Fruit fly (Drosophila melanogaster) whole organism, prepupa: ENCODE measurements around the gene Ae2.

Experiments used
- CG3919 ChIP-seq: fragments of 200-800 bp; sonication (Bioruptor generic); optimal IDR thresholded peaks from 3 replicates; lab custom pipeline; 2016; ENCODE audit warnings: missing biosample characterization, missing genetic modification characterization
- CG6163 ChIP-seq: fragments of 200-800 bp; sonication (Bioruptor generic); IDR thresholded peaks from 3 replicates; pipeline ENCODE4 v1.3.6; 2022; ENCODE audit warnings: missing biosample characterization, missing genetic modification characterization
- CG6276 ChIP-seq: fragments of 200-800 bp; sonication (Bioruptor generic); optimal IDR thresholded peaks from 2 replicates; lab custom pipeline; 2017; ENCODE audit warnings: missing biosample characterization, mild to moderate bottlenecking, missing genetic modification characterization
- CG6854 ChIP-seq: fragments of 200-800 bp; sonication (Bioruptor generic); optimal IDR thresholded peaks from 2 replicates; lab custom pipeline; 2017; ENCODE audit warnings: missing biosample characterization, mild to moderate bottlenecking, missing genetic modification characterization
- Eip75B ChIP-seq: fragments of 200-800 bp; sonication (Bioruptor generic); optimal IDR thresholded peaks from 3 replicates; lab custom pipeline; 2016; ENCODE audit warnings: missing biosample characterization, missing genetic modification characterization
- Eip93F ChIP-seq: fragments of 200-800 bp; sonication (Bioruptor generic); optimal IDR thresholded peaks from 2 replicates; lab custom pipeline; 2016; ENCODE audit warnings: missing biosample characterization, mild to moderate bottlenecking, missing genetic modification characterization
- Met ChIP-seq: fragments of 200-800 bp; sonication (Bioruptor generic); optimal IDR thresholded peaks from 3 replicates; lab custom pipeline; 2016; ENCODE audit warnings: missing biosample characterization, missing genetic modification characterization
- Sox15 ChIP-seq: fragments of 200-800 bp; sonication (Bioruptor generic); optimal IDR thresholded peaks from 3 replicates; lab custom pipeline; 2016; ENCODE audit warnings: missing biosample characterization, missing genetic modification characterization
- achi ChIP-seq: fragments of 200-800 bp; sonication (Bioruptor generic); optimal IDR thresholded peaks from 3 replicates; lab custom pipeline; 2016; ENCODE audit warnings: missing biosample characterization, missing genetic modification characterization
- fd59A ChIP-seq: fragments of 200-800 bp; sonication (Bioruptor generic); optimal IDR thresholded peaks from 2 replicates; lab custom pipeline; 2017; ENCODE audit warnings: missing biosample characterization, mild to moderate bottlenecking, missing genetic modification characterization, missing genetic modification reagents
- svp ChIP-seq: fragments of 200-800 bp; sonication (Bioruptor generic); peaks from one replicate; lab custom pipeline; 2016; ENCODE audit warnings: missing biosample characterization, missing genetic modification characterization
- topi ChIP-seq: fragments of 200-800 bp; sonication (Bioruptor generic); optimal IDR thresholded peaks from 3 replicates; lab custom pipeline; 2016; ENCODE audit warnings: missing biosample characterization, missing genetic modification characterization

DNA sequence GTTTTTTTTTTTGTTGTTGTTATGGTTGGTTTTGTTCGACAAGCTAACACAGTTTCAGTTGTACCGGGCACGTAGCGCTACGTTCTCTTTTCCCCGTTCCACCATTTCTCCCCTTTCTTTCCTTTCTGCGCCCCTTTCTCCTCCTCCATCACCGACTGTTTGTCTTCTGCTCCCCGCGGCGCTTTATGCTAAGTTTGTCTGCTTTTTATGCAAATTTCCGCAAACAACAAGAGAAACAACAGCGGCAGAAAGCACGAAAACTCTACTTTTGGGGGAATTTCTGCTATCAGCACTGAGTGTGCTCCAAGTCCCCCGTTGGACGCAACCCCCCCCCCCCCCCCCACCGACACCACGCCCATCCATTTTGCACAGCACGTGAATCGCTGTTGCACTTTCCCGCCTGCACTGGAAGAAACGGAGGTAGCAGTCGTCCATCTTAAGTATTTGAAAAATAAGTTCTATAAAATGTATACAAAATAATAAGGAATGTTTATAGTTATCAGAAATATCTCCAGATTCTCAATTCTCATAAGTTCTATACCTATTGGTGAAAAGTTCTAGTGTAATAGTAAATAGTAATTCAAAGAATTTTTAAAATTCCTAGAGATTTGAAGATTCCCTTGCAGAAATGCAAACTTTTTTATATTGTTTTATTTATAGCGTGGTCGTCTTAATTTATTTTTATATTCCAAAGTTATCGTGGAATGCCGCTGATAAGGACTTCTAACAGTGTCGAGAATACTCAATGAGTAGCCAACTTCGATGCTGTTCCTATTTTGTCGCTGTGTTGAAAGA lies 1.8 kb downstream of the Ae2 start:
- TF ChIP-seq Eip93F (no peak), Eip75B (GFP tag; lab: Kevin White, UChicago) (no peak), fd59A (no peak), CG6163 (GFP tag; lab: Robert Waterston, UW) (no peak; the same call in 2 of the 3 replicates), Met (peak; percentile 45), achi (GFP tag; lab: Kevin White, UChicago) (peak; percentile 34), Sox15 (GFP tag; lab: Kevin White, UChicago) (no peak), CG3919 (GFP tag; lab: Kevin White, UChicago) (peak; percentile 57), topi (GFP tag; lab: Kevin White, UChicago) (peak; percentile 44), CG6276 (GFP tag; lab: Kevin White, UChicago) (peak; percentile 56), svp (GFP tag; lab: Kevin White, UChicago) (peak; percentile 65), CG6854 (GFP tag; lab: Kevin White, UChicago) (no peak)
